In genomic region chrX:12670385-12670784, ce11 we compare ENCODE assay signal across 2 worm cellular contexts.
TF ChIP-seq lines count a peak whose summit lies in the region.

No protein-coding gene starts in this region.

TF ChIP-seq in whole organism, L1 larva, 84 proteins besides CTCF, POLR2A, EP300 and RAD21 (continued from another document):
- TF ChIP-seq lir-3 (tag; optimal IDR thresholded peaks at IDR 0.05; lab: Kevin White, UChicago; ENCODE audit: poor library complexity), result peak; percentile 25
- no peak for TF ChIP-seq F16B12.6 (tag; optimal IDR thresholded peaks at IDR 0.05; lab: Kevin White, UChicago)
- TF ChIP-seq rnt-1 (tag; optimal IDR thresholded peaks at IDR 0.05; lab: Kevin White, UChicago), result peak; percentile 76
- peak; percentile 60 for TF ChIP-seq nhr-77 (tag; optimal IDR thresholded peaks at IDR 0.05; lab: Kevin White, UChicago)
- TF ChIP-seq ceh-63 (GFP tag; optimal IDR thresholded peaks at IDR 0.05; lab: Kevin White, UChicago), result no peak
- TF ChIP-seq nhr-28 (tag; optimal IDR thresholded peaks at IDR 0.05; lab: Kevin White, UChicago), result no peak
- TF ChIP-seq ceh-88 (GFP tag; IDR thresholded peaks at IDR 0.05; lab: Robert Waterston, UW), result peak; percentile 31; the same call in 1 of the 2 replicates
- peak; percentile 84 for TF ChIP-seq fkh-10 (GFP tag; optimal IDR thresholded peaks at IDR 0.05; lab: Kevin White, UChicago)
- peak; percentile 73 for TF ChIP-seq fkh-8 (tag; optimal IDR thresholded peaks at IDR 0.05; lab: Kevin White, UChicago)
- TF ChIP-seq ztf-4 (tag; optimal IDR thresholded peaks at IDR 0.05; lab: Kevin White, UChicago), result peak; percentile 69
- no peak for TF ChIP-seq pag-3 (tag; optimal IDR thresholded peaks at IDR 0.05; lab: Kevin White, UChicago; ENCODE audit: borderline replicate concordance, insufficient read depth)
- no peak for TF ChIP-seq grh-1 (GFP tag; IDR thresholded peaks at IDR 0.05; lab: Robert Waterston, UW)
- no peak for TF ChIP-seq ces-1 (GFP tag; optimal IDR thresholded peaks at IDR 0.05; lab: Kevin White, UChicago)
- TF ChIP-seq ztf-11 (tag; optimal IDR thresholded peaks at IDR 0.05; lab: Kevin White, UChicago), result no peak
- TF ChIP-seq fkh-4 (tag; optimal IDR thresholded peaks at IDR 0.05; lab: Kevin White, UChicago; ENCODE audit: borderline replicate concordance), result no peak
- no peak for TF ChIP-seq efl-3 (GFP tag; optimal IDR thresholded peaks at IDR 0.05; lab: Kevin White, UChicago)
- TF ChIP-seq nhr-71 (tag; optimal IDR thresholded peaks at IDR 0.05; lab: Kevin White, UChicago), result peak; percentile 93
- no peak for TF ChIP-seq mab-9 (GFP tag; IDR thresholded peaks at IDR 0.05; lab: Robert Waterston, UW)
- no peak for TF ChIP-seq tlp-1 (tag; optimal IDR thresholded peaks at IDR 0.05; lab: Kevin White, UChicago)
- TF ChIP-seq vab-15 (tag; optimal IDR thresholded peaks at IDR 0.05; lab: Kevin White, UChicago), result no peak
- peak; percentile 56 to 68 for TF ChIP-seq lin-35 (GFP tag; optimal IDR thresholded peaks at IDR 0.05; lab: Kevin White, UChicago)
TF ChIP-seq in whole organism, L1 larva: peak in this region for 45.

TF ChIP-seq in whole organism, young adult, 124 proteins besides CTCF, POLR2A, EP300 and RAD21 (continued from another document):
- TF ChIP-seq chd-7 (tag; optimal IDR thresholded peaks at IDR 0.05; lab: Kevin White, UChicago) (peak; percentile 25), bed-2 (GFP tag; IDR thresholded peaks at IDR 0.05; lab: Robert Waterston, UW) (no peak), cebp-2 (GFP tag; IDR thresholded peaks at IDR 0.05; lab: Robert Waterston, UW) (no peak), hmg-20 (GFP tag; IDR thresholded peaks at IDR 0.05; lab: Robert Waterston, UW) (no peak), F55B11.4 (tag; optimal IDR thresholded peaks at IDR 0.05; lab: Kevin White, UChicago; ENCODE audit: borderline replicate concordance, insufficient read depth) (no peak), hsf-1 (GFP tag; IDR thresholded peaks at IDR 0.05; lab: Robert Waterston, UW) (no peak), xnd-1 (tag; optimal IDR thresholded peaks at IDR 0.05; lab: Kevin White, UChicago) (no peak), rec-8 (tag; optimal IDR thresholded peaks at IDR 0.05; lab: Kevin White, UChicago) (no peak)
